Fruit fly (Drosophila melanogaster) whole organism, wandering third instar larva: ENCODE data around the gene CG33061.

ENCODE experiments used
- Abd-B ChIP-seq: fragments of >200 bp; optimal IDR thresholded peaks from 2 replicates; lab custom pipeline; 2017; ENCODE audit warnings: missing biosample characterization, missing genetic modification characterization
- GATAd ChIP-seq: sonication (Bioruptor generic); optimal IDR thresholded peaks from 2 replicates; lab custom pipeline; 2016; ENCODE audit warnings: missing biosample characterization, missing genetic modification characterization
- Hr78 ChIP-seq: fragments of >200 bp; optimal IDR thresholded peaks from 2 replicates; lab custom pipeline; 2017; ENCODE audit warnings: missing biosample characterization, missing genetic modification characterization
- br ChIP-seq: fragments of 200-800 bp; sonication (Bioruptor generic); optimal IDR thresholded peaks from 2 replicates; lab custom pipeline; 2016; ENCODE audit warnings: missing biosample characterization, missing genetic modification characterization
- brk ChIP-seq: fragments of 200-800 bp; sonication (Bioruptor generic); optimal IDR thresholded peaks from 2 replicates; lab custom pipeline; 2016; ENCODE audit warnings: missing biosample characterization, mild to moderate bottlenecking, missing genetic modification characterization
- dl ChIP-seq, 2 experiments: fragments of 175-275, 200-275 bp in 1 of 2; fragments of 200-275 bp in 1 of 2; sonication (Bioruptor generic); optimal IDR thresholded peaks; lab custom pipeline; 2018; ENCODE audit warnings: mild to moderate bottlenecking in 2 of 2, missing biosample characterization in 2 of 2, missing genetic modification characterization in 2 of 2, moderate library complexity in 2 of 2; ENCODE audit not compliant: partially characterized antibody in 2 of 2, insufficient read depth in 1 of 2
- foxo ChIP-seq, 2 experiments: fragments of 200-800 bp; sonication (Bioruptor generic); optimal IDR thresholded peaks; 2 replicates in 1 of 2; 3 replicates in 1 of 2; lab custom pipeline; 2016 to 2017; ENCODE audit warnings: missing biosample characterization in 2 of 2, missing genetic modification characterization in 2 of 2
- fru ChIP-seq: fragments of 200-800 bp; sonication (Bioruptor generic); optimal IDR thresholded peaks from 3 replicates; lab custom pipeline; 2016; ENCODE audit warnings: missing biosample characterization, mild to moderate bottlenecking, missing genetic modification characterization
- h ChIP-seq: fragments of 200-800 bp; sonication (Bioruptor generic); optimal IDR thresholded peaks from 3 replicates; lab custom pipeline; 2016; ENCODE audit warnings: missing biosample characterization, mild to moderate bottlenecking, missing genetic modification characterization
- lola ChIP-seq: fragments of >200 bp; optimal IDR thresholded peaks from 2 replicates; lab custom pipeline; 2017; ENCODE audit warnings: missing biosample characterization, missing genetic modification characterization
- psq ChIP-seq: fragments of 200-800 bp; sonication (Bioruptor generic); optimal IDR thresholded peaks from 3 replicates; lab custom pipeline; 2017; ENCODE audit warnings: missing biosample characterization, mild to moderate bottlenecking, missing genetic modification characterization, moderate library complexity
- rgr ChIP-seq: fragments of 200-800 bp; sonication (Bioruptor generic); optimal IDR thresholded peaks from 3 replicates; lab custom pipeline; 2016; ENCODE audit warnings: missing biosample characterization, mild to moderate bottlenecking, missing genetic modification characterization
- usp ChIP-seq: fragments of >200 bp; optimal IDR thresholded peaks from 2 replicates; lab custom pipeline; 2017; ENCODE audit warnings: missing biosample characterization, missing genetic modification characterization

DNA sequence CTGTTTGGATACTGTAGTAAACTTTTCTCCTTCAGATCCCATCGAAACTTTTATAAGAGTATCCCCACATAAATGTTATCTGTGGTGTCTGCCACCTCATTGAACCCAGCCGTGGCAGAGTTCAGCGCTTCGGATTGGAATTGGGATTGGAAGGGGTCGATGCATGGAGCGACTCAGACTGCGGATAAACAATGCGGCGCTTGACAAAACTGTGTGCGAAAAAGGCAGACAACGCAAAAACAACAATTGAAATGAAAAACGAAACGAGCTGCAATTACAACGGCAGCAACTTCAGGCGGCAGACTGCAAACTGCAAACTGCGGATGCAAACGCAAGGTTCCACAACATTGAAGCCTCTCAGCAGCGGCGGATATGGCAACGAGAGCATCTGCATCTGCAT is 15.6 kb upstream of the CG33061 start, which contains the start of gene CG13062:
- no peak for TF ChIP-seq h
- TF ChIP-seq GATAd (GFP tag; lab: Kevin White, UChicago) = no peak
- TF ChIP-seq psq (GFP tag; lab: Kevin White, UChicago) = no peak
- TF ChIP-seq rgr (GFP tag; lab: Kevin White, UChicago) = no peak
- no peak for TF ChIP-seq usp (GFP tag; lab: Kevin White, UChicago)
- TF ChIP-seq dl (GFP tag; optimal IDR thresholded peaks at IDR 0.05; lab: Kevin White, UChicago; ENCODE audit: insufficient read depth in 1 of 2, partially characterized antibody in 2 of 2) = no peak
- TF ChIP-seq br (GFP tag; lab: Kevin White, UChicago) = no peak
- no peak for TF ChIP-seq lola (GFP tag; lab: Kevin White, UChicago)
- no peak for TF ChIP-seq brk (GFP tag; lab: Kevin White, UChicago)
- TF ChIP-seq fru = no peak
- TF ChIP-seq Hr78 (GFP tag; lab: Kevin White, UChicago) = no peak
- TF ChIP-seq foxo (GFP tag; optimal IDR thresholded peaks at IDR 0.05; lab: Kevin White, UChicago) = no peak
- TF ChIP-seq Abd-B (GFP tag; lab: Kevin White, UChicago) = no peak
